Worm (Caenorhabditis elegans) whole organism, L2 larva: ENCODE data around the gene B0496.1.

Source experiments
- nhr-23 ChIP-seq: fragments of 150-350 bp; optimal IDR thresholded peaks from 2 replicates; lab custom pipeline; 2014; ENCODE audit warnings: missing biosample characterization, missing genetic modification reagents, missing genetic modification characterization
- zag-1 ChIP-seq: fragments of 150-350 bp; optimal IDR thresholded peaks from 2 replicates; lab custom pipeline; 2014; ENCODE audit warnings: missing biosample characterization, missing genetic modification characterization

ce11 chrIV:7400502-7401118 is 45.5 kb upstream of the B0496.1 start:
- TF ChIP-seq nhr-23 (tag; lab: Kevin White, UChicago), result no peak
- TF ChIP-seq zag-1 (tag; lab: Kevin White, UChicago), result no peak
